Fruit fly (Drosophila melanogaster): Measurements from ENCODE around the gene Eig71Ee.

DNA sequence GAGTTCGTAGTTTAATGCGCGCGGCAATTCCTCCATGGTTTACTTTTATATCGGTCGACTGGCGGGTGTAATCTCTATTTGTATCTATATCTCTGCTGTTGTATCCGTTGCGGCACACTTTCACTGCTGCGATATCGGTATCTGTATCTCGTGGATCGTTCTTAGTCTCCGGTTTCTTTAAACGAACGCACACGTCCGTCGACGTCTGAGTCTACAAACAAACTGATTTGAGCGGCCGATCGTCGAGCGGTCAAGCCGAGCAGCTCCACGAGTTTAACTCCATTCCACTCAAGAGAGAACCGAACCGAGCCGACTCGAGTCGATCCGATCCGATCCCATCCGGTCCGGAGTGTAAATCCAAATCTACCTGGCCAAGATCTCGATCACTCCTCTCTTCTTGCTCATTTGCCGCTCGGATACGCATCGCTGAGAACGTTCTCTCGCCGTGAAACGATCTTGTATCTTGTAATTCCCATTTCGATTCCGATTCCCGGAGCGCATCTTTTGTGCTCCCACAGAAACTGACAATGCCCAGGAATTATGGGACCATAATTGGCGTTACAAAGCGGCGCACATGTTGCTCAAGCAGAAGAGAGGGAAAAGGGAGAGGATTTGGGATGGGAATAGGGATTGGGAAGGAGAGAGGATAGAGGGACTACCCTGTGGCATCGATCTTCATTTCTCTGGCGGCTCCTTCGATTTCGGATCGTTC is 44.0 kb upstream of the Eig71Ee start, which contains the start of gene comm2:
- TF ChIP-seq CG10543 (GFP tag; optimal IDR thresholded peaks at IDR 0.05), result no peak
- no peak for TF ChIP-seq pan (optimal IDR thresholded peaks at IDR 0.05)
- TF ChIP-seq pan (GFP tag; optimal IDR thresholded peaks at IDR 0.05 in 1 of 2, IDR thresholded peaks at IDR 0.05 in 1 of 2), result no peak
- TF ChIP-seq Ssrp (tag; optimal IDR thresholded peaks at IDR 0.05), result no peak
- no peak for TF ChIP-seq gsb (GFP tag; IDR thresholded peaks at IDR 0.05)
- no peak for TF ChIP-seq ac (GFP tag; optimal IDR thresholded peaks at IDR 0.05)
- no peak for TF ChIP-seq CG6689 (GFP tag; IDR thresholded peaks at IDR 0.05)
- TF ChIP-seq CG1832 (GFP tag; optimal IDR thresholded peaks at IDR 0.05), result no peak
- no peak for TF ChIP-seq CG12391 (tag; optimal IDR thresholded peaks at IDR 0.05)
- no peak for TF ChIP-seq CG32772 (GFP tag; IDR thresholded peaks at IDR 0.05)
- peak; percentile 46; the same call in 1 of the 4 replicates for TF ChIP-seq Dll (GFP tag; IDR thresholded peaks at IDR 0.05; ENCODE audit: partially characterized antibody)
- no peak for TF ChIP-seq tap (tag; optimal IDR thresholded peaks at IDR 0.05)
- TF ChIP-seq gce (GFP tag; IDR thresholded peaks at IDR 0.05), result no peak
- TF ChIP-seq pzg (GFP tag; optimal IDR thresholded peaks at IDR 0.05), result no peak
- TF ChIP-seq CG14710 (tag; optimal IDR thresholded peaks at IDR 0.05), result no peak
